Fruit fly (Drosophila melanogaster) whole organism, embryonic: ENCODE results near the gene SkpD.

ENCODE experiments used
- Abd-B ChIP-seq: fragments of 200-800 bp; sonication (Bioruptor generic); optimal IDR thresholded peaks from 2 replicates; lab custom pipeline; 2018; ENCODE audit warnings: missing biosample characterization, mild to moderate bottlenecking, missing genetic modification characterization, moderate library complexity
- Antp ChIP-seq: fragments of 200-800 bp; sonication (Bioruptor generic); optimal IDR thresholded peaks from 3 replicates; lab custom pipeline; 2016; ENCODE audit warnings: missing biosample characterization, missing genetic modification characterization
- Atf3 ChIP-seq: fragments of 200-800 bp; sonication (Bioruptor generic); optimal IDR thresholded peaks from 3 replicates; lab custom pipeline; 2016; ENCODE audit warnings: missing biosample characterization, missing genetic modification characterization
- Bgb ChIP-seq: fragments of 200-800 bp; sonication (Bioruptor generic); IDR thresholded peaks from 2 replicates; pipeline ENCODE4 v1.3.6; 2022; ENCODE audit warnings: missing biosample characterization, missing genetic modification characterization; ENCODE audit not compliant: partially characterized antibody
- CG10462 ChIP-seq: fragments of 200-800 bp; sonication (Bioruptor generic); optimal IDR thresholded peaks from 2 replicates; lab custom pipeline; 2016; ENCODE audit warnings: missing biosample characterization, missing genetic modification characterization
- CG10654 ChIP-seq: fragments of 200-800 bp; sonication (Bioruptor generic); optimal IDR thresholded peaks from 2 replicates; lab custom pipeline; 2016; ENCODE audit warnings: missing biosample characterization, missing genetic modification characterization
- CG12155 ChIP-seq: fragments of 200-800 bp; sonication (Bioruptor generic); optimal IDR thresholded peaks from 3 replicates; lab custom pipeline; 2016; ENCODE audit warnings: missing biosample characterization, missing genetic modification characterization
- CG1233 ChIP-seq: fragments of 200-800 bp; sonication (Bioruptor generic); optimal IDR thresholded peaks from 4 replicates; lab custom pipeline; 2018; ENCODE audit warnings: missing biosample characterization, mild to moderate bottlenecking, missing genetic modification characterization
- CG13424 ChIP-seq: fragments of 200-800 bp; sonication (Bioruptor generic); optimal IDR thresholded peaks from 2 replicates; lab custom pipeline; 2019; ENCODE audit warnings: missing biosample characterization, mild to moderate bottlenecking, missing genetic modification characterization, moderate library complexity
- CG17802 ChIP-seq: fragments of 200-800 bp; sonication (Bioruptor generic); optimal IDR thresholded peaks from 2 replicates; lab custom pipeline; 2018; ENCODE audit warnings: missing biosample characterization, mild to moderate bottlenecking, missing genetic modification characterization, moderate library complexity
- CG1792 ChIP-seq: fragments of 200-800 bp; sonication (Bioruptor generic); optimal IDR thresholded peaks from 2 replicates; lab custom pipeline; 2016; ENCODE audit warnings: missing biosample characterization, missing genetic modification characterization
- CG2116 ChIP-seq: fragments of 200-800 bp; sonication (Bioruptor generic); optimal IDR thresholded peaks from 3 replicates; lab custom pipeline; 2018; ENCODE audit warnings: missing biosample characterization, mild to moderate bottlenecking, missing genetic modification characterization
- CG2129 ChIP-seq: fragments of 200-800 bp; sonication (Bioruptor generic); IDR thresholded peaks from 2 replicates; pipeline ENCODE4 v1.3.6; 2022; ENCODE audit warnings: missing biosample characterization, missing genetic modification characterization; ENCODE audit not compliant: partially characterized antibody
- CG30020 ChIP-seq: fragments of 200-800 bp; optimal IDR thresholded peaks from 2 replicates; lab custom pipeline; 2019; ENCODE audit warnings: missing biosample characterization, mild to moderate bottlenecking, missing genetic modification characterization, moderate library complexity
- CG31224 ChIP-seq: fragments of 200-800 bp; sonication (Bioruptor generic); IDR thresholded peaks from 2 replicates; pipeline ENCODE4 v1.3.6; 2022; ENCODE audit warnings: missing biosample characterization, missing genetic modification characterization
- CG32772 ChIP-seq: fragments of 200-800 bp; sonication (Bioruptor generic); IDR thresholded peaks from 2 replicates; pipeline ENCODE4 v1.3.6; 2022; ENCODE audit warnings: missing biosample characterization, missing genetic modification characterization
- CG5180 ChIP-seq: fragments of 200-800 bp; sonication (Bioruptor generic); optimal IDR thresholded peaks from 3 replicates; lab custom pipeline; 2017; ENCODE audit warnings: missing biosample characterization, missing genetic modification characterization, mild to moderate bottlenecking, moderate library complexity, missing genetic modification reagents
- CG6654 ChIP-seq: fragments of 200-800 bp; sonication (Bioruptor generic); optimal IDR thresholded peaks from 2 replicates; lab custom pipeline; 2017; ENCODE audit warnings: missing biosample characterization, mild to moderate bottlenecking, missing genetic modification characterization
- CG6854 ChIP-seq: fragments of 200-800 bp; sonication (Bioruptor generic); optimal IDR thresholded peaks from 3 replicates; lab custom pipeline; 2017; ENCODE audit warnings: missing biosample characterization, mild to moderate bottlenecking, missing genetic modification characterization
- CG7372 ChIP-seq: fragments of 200-800 bp; sonication (Bioruptor generic); IDR thresholded peaks from 2 replicates; pipeline ENCODE4 v1.3.6; 2022; ENCODE audit warnings: missing biosample characterization, missing genetic modification characterization
- CG7786 ChIP-seq: fragments of 200-800 bp; sonication (Bioruptor generic); optimal IDR thresholded peaks from 2 replicates; lab custom pipeline; 2016; ENCODE audit warnings: missing biosample characterization, missing genetic modification characterization
- CG7963 ChIP-seq: fragments of 200-800 bp; sonication (Bioruptor generic); IDR thresholded peaks from 3 replicates; pipeline ENCODE4 v1.3.6; 2022; ENCODE audit warnings: missing biosample characterization, missing genetic modification characterization; ENCODE audit not compliant: partially characterized antibody
- CG9215 ChIP-seq: fragments of 200-800 bp; sonication (Bioruptor generic); IDR thresholded peaks from 2 replicates; pipeline ENCODE4 v1.3.6; 2022; ENCODE audit warnings: missing biosample characterization, missing genetic modification characterization
- CG9817 ChIP-seq: fragments of 200-800 bp; sonication (Bioruptor generic); optimal IDR thresholded peaks from 2 replicates; lab custom pipeline; 2018; ENCODE audit warnings: missing biosample characterization, mild to moderate bottlenecking, missing genetic modification characterization, moderate library complexity
- D19A ChIP-seq: fragments of 200-800 bp; optimal IDR thresholded peaks from 3 replicates; lab custom pipeline; 2019; ENCODE audit warnings: missing biosample characterization, mild to moderate bottlenecking, missing genetic modification characterization, moderate library complexity
- ERR ChIP-seq: fragments of 200-800 bp; sonication (Bioruptor generic); optimal IDR thresholded peaks from 2 replicates; lab custom pipeline; 2016; ENCODE audit warnings: missing biosample characterization, missing genetic modification characterization
- Ets97D ChIP-seq: fragments of 200-800 bp; sonication (Bioruptor generic); optimal IDR thresholded peaks from 3 replicates; lab custom pipeline; 2016; ENCODE audit warnings: missing biosample characterization, missing genetic modification characterization
- Hmx ChIP-seq: fragments of 200-800 bp; sonication (Bioruptor generic); optimal IDR thresholded peaks from 2 replicates; lab custom pipeline; 2016; ENCODE audit warnings: missing biosample characterization, missing genetic modification characterization
- Lhr ChIP-seq: fragments of 200-800 bp; sonication (Bioruptor generic); optimal IDR thresholded peaks from 3 replicates; lab custom pipeline; 2017; ENCODE audit warnings: mild to moderate bottlenecking, missing biosample characterization, missing genetic modification reagents, missing genetic modification characterization
- Mrtf ChIP-seq: fragments of 200-800 bp; sonication (Bioruptor generic); IDR thresholded peaks from 3 replicates; pipeline ENCODE4 v1.3.6; 2022; ENCODE audit warnings: missing biosample characterization, missing genetic modification characterization
- Stat92E ChIP-seq, 3 experiments: fragments of >200 bp in 2 of 3; fragments of 200-800 bp in 1 of 3; sonication (Bioruptor generic) in 1 of 3; optimal IDR thresholded peaks; 2 replicates each; lab custom pipeline; 2017 to 2019; ENCODE audit warnings: missing biosample characterization in 3 of 3, missing genetic modification characterization in 3 of 3, mild to moderate bottlenecking in 1 of 3, moderate library complexity in 1 of 3
- ase ChIP-seq: fragments of 200-800 bp; sonication (Bioruptor generic); IDR thresholded peaks from 3 replicates; pipeline ENCODE4 v1.3.6; 2022; ENCODE audit warnings: missing biosample characterization, missing genetic modification characterization
- caup ChIP-seq: fragments of 200-800 bp; sonication (Bioruptor generic); optimal IDR thresholded peaks from 3 replicates; lab custom pipeline; 2017; ENCODE audit warnings: missing biosample characterization, mild to moderate bottlenecking, missing genetic modification characterization, moderate library complexity; ENCODE audit not compliant: severe bottlenecking
- chinmo ChIP-seq: fragments of 200-800 bp; sonication (Bioruptor generic); IDR thresholded peaks from 4 replicates; pipeline ENCODE4 v1.3.6; 2022; ENCODE audit warnings: missing biosample characterization, missing genetic modification characterization; ENCODE audit not compliant: partially characterized antibody
- da ChIP-seq: fragments of 200-800 bp; sonication (Bioruptor generic); optimal IDR thresholded peaks from 2 replicates; lab custom pipeline; 2016; ENCODE audit warnings: missing biosample characterization, missing genetic modification characterization
- dm ChIP-seq: fragments of 200-800 bp; sonication (Bioruptor generic); optimal IDR thresholded peaks from 3 replicates; lab custom pipeline; 2016; ENCODE audit warnings: missing biosample characterization, missing genetic modification characterization
- eyg ChIP-seq: fragments of 200-800 bp; sonication (Bioruptor generic); optimal IDR thresholded peaks from 3 replicates; lab custom pipeline; 2016; ENCODE audit warnings: missing biosample characterization, missing genetic modification characterization
- fd64A ChIP-seq: fragments of 200-800 bp; sonication (Bioruptor generic); optimal IDR thresholded peaks from 3 replicates; lab custom pipeline; 2018; ENCODE audit warnings: missing biosample characterization, mild to moderate bottlenecking, missing genetic modification characterization
- gt ChIP-seq: fragments of 200-800 bp; sonication (Bioruptor generic); IDR thresholded peaks from 2 replicates; pipeline ENCODE4 v1.3.6; 2022; ENCODE audit warnings: missing biosample characterization, missing genetic modification characterization
- her ChIP-seq: fragments of 200-800 bp; sonication (Bioruptor generic); optimal IDR thresholded peaks from 2 replicates; lab custom pipeline; 2016; ENCODE audit warnings: missing biosample characterization, missing genetic modification characterization
- lilli ChIP-seq: fragments of 200-800 bp; sonication (Bioruptor generic); optimal IDR thresholded peaks from 3 replicates; lab custom pipeline; 2016; ENCODE audit warnings: missing biosample characterization, missing genetic modification characterization
- nmo ChIP-seq: fragments of 200-800 bp; sonication (Bioruptor generic); optimal IDR thresholded peaks from 2 replicates; lab custom pipeline; 2018; ENCODE audit warnings: missing biosample characterization, mild to moderate bottlenecking, missing genetic modification characterization, moderate library complexity
- oc ChIP-seq: fragments of 200-800 bp; sonication (Bioruptor generic); optimal IDR thresholded peaks from 2 replicates; lab custom pipeline; 2018; ENCODE audit warnings: missing biosample characterization, mild to moderate bottlenecking, missing genetic modification characterization, moderate library complexity
- pum ChIP-seq: fragments of 200-800 bp; sonication (Bioruptor generic); optimal IDR thresholded peaks from 2 replicates; lab custom pipeline; 2016; ENCODE audit warnings: missing biosample characterization, missing genetic modification characterization
- pzg ChIP-seq: fragments of 200-800 bp; sonication (Bioruptor generic); optimal IDR thresholded peaks from 3 replicates; lab custom pipeline; 2018; ENCODE audit warnings: missing biosample characterization, mild to moderate bottlenecking, missing genetic modification characterization, moderate library complexity
- seq ChIP-seq: fragments of 200-800 bp; sonication (Bioruptor generic); IDR thresholded peaks from 2 replicates; pipeline ENCODE4 v1.3.6; 2022; ENCODE audit warnings: missing biosample characterization, missing genetic modification characterization
- sr ChIP-seq: fragments of 200-800 bp; sonication (Bioruptor generic); IDR thresholded peaks from 3 replicates; pipeline ENCODE4 v1.3.6; 2022; ENCODE audit warnings: missing biosample characterization, missing genetic modification characterization
- ssp ChIP-seq: fragments of 200-800 bp; sonication (Bioruptor generic); IDR thresholded peaks from 2 replicates; pipeline ENCODE4 v1.3.6; 2022; ENCODE audit warnings: missing biosample characterization, missing genetic modification characterization
- unc-4 ChIP-seq: fragments of 200-800 bp; sonication (Bioruptor generic); IDR thresholded peaks from 2 replicates; pipeline ENCODE4 v1.3.6; 2022; ENCODE audit warnings: missing biosample characterization, missing genetic modification characterization; ENCODE audit not compliant: partially characterized antibody

Gene SkpD

DNA sequence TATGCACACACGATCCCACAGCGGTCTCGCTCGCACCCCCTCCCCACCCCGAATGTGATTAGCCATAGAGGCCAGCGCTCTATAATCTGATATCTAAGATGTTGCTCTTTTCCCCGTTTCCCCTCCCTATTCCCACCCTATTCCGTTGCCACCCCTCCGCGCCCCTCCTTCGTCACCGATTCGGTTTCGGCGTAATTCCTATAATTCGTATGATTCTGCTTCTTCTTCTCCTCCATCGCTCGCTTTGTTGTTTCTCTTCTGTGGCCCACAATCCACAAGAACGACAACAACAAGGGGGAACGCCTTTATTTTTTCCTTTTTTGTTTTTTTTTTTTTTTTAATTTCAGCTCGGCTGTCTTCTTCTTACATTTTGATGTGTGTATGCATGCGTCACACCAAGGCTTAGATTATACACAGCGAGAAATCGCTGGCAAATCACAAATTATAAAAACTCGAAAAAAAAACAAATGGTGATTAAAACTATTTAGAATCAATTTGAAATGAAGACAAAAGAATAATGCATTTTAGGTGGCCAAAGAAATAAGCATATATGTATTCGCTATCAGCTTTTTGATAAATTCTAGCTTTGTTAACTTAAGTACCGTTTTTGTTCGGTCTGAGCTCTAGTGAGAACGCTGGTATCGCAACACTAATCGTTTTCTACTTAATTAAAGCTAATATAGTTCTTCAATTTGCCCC is 42.6 kb upstream of the SkpD start (continued):
- no peak for TF ChIP-seq CG1792 (GFP tag; lab: Kevin White, UChicago)
- no peak for TF ChIP-seq pzg
- TF ChIP-seq Ets97D (GFP tag; lab: Kevin White, UChicago) = no peak
- 0 out of 2 replicates have a peak, but pooled peaks have one; percentile 21 for TF ChIP-seq CG31224
- TF ChIP-seq da (GFP tag; lab: Kevin White, UChicago) = no peak
- no peak for TF ChIP-seq CG10462 (GFP tag; lab: Kevin White, UChicago)
- no peak for TF ChIP-seq Abd-B (GFP tag; lab: Kevin White, UChicago)
- TF ChIP-seq unc-4 = no peak
- TF ChIP-seq oc (tag; lab: Kevin White, UChicago) = peak; percentile 77
- TF ChIP-seq ase (GFP tag; lab: Robert Waterston, UW) = no peak
- peak; percentile 9 for TF ChIP-seq CG2116 (GFP tag; lab: Kevin White, UChicago)
- TF ChIP-seq her (GFP tag; lab: Kevin White, UChicago) = peak; percentile 16
- TF ChIP-seq CG2129 (GFP tag; lab: Robert Waterston, UW) = no peak
- TF ChIP-seq CG10654 (GFP tag; lab: Kevin White, UChicago) = peak; percentile 6
- TF ChIP-seq eyg (GFP tag; lab: Kevin White, UChicago) = no peak
- no peak for TF ChIP-seq CG1233 (GFP tag; lab: Kevin White, UChicago)
- no peak for TF ChIP-seq Atf3 (GFP tag; lab: Kevin White, UChicago)
- TF ChIP-seq CG30020 (tag; lab: Kevin White, UChicago) = no peak
- TF ChIP-seq CG6854 (GFP tag; lab: Kevin White, UChicago) = no peak
- 0 out of 2 replicates have a peak, but pooled peaks have one; percentile 13 for TF ChIP-seq CG32772
- peak; percentile 55 for TF ChIP-seq nmo (GFP tag; lab: Kevin White, UChicago)
- no peak for TF ChIP-seq gt (GFP tag; lab: Robert Waterston, UW)
- no peak for TF ChIP-seq Mrtf
- peak; percentile 46 for TF ChIP-seq lilli
- no peak for TF ChIP-seq CG17802 (tag; lab: Kevin White, UChicago)
- TF ChIP-seq D19A = peak; percentile 46
- no peak for TF ChIP-seq Bgb (GFP tag; lab: Robert Waterston, UW)
- no peak for TF ChIP-seq chinmo
- TF ChIP-seq Antp = peak; percentile 29
- peak; percentile 13 for TF ChIP-seq CG13424 (tag; lab: Kevin White, UChicago)
- no peak for TF ChIP-seq CG7963
- TF ChIP-seq CG9817 (tag; lab: Kevin White, UChicago) = no peak
- no peak for TF ChIP-seq sr (GFP tag; lab: Robert Waterston, UW)
- no peak for TF ChIP-seq Lhr (GFP tag; lab: Kevin White, UChicago)
- no peak for TF ChIP-seq CG5180 (GFP tag; lab: Kevin White, UChicago)
- TF ChIP-seq dm (GFP tag; lab: Kevin White, UChicago) = no peak
- peak; percentile 15 for TF ChIP-seq CG12155
- TF ChIP-seq Hmx (GFP tag; lab: Kevin White, UChicago) = no peak
- peak; percentile 40 for TF ChIP-seq pum (GFP tag; lab: Kevin White, UChicago)
- TF ChIP-seq Stat92E (GFP tag; optimal IDR thresholded peaks at IDR 0.05; lab: Kevin White, UChicago) = no peak
- TF ChIP-seq CG9215 (GFP tag; lab: Robert Waterston, UW) = no peak
- no peak for TF ChIP-seq CG6654 (GFP tag; lab: Kevin White, UChicago)
- TF ChIP-seq fd64A = no peak
- no peak for TF ChIP-seq seq (GFP tag; lab: Robert Waterston, UW)
- 0 out of 2 replicates have a peak, but pooled peaks have one; percentile 18 for TF ChIP-seq ssp (GFP tag; lab: Robert Waterston, UW)
- TF ChIP-seq CG7372 (GFP tag; lab: Robert Waterston, UW) = no peak
- TF ChIP-seq ERR (GFP tag; lab: Kevin White, UChicago) = no peak
- peak; percentile 44 for TF ChIP-seq CG7786 (GFP tag; lab: Kevin White, UChicago)
- TF ChIP-seq caup (GFP tag; lab: Kevin White, UChicago) = no peak
